Fruit fly (Drosophila melanogaster): Measurements from ENCODE around the gene CG9109.

CG9109 gene

dm6 chr2L:6047528-6048160 is 13.4 kb upstream of the CG9109 start, which contains the start of gene IPIP (continued):
- no peak for TF ChIP-seq emc (GFP tag; optimal IDR thresholded peaks at IDR 0.05)
- no peak for TF ChIP-seq pan (optimal IDR thresholded peaks at IDR 0.05)
- peak in 1 of 2 experiments; percentile 43 for TF ChIP-seq pan (GFP tag; optimal IDR thresholded peaks at IDR 0.05 in 1 of 2, IDR thresholded peaks at IDR 0.05 in 1 of 2)
- no peak for TF ChIP-seq CG8765 (GFP tag; IDR thresholded peaks at IDR 0.05)
- TF ChIP-seq lilli (GFP tag; optimal IDR thresholded peaks at IDR 0.05): peak; percentile 34
- TF ChIP-seq YL-1 (GFP tag; optimal IDR thresholded peaks at IDR 0.05): peak; percentile 88
- no peak for TF ChIP-seq CG3726 (GFP tag; IDR thresholded peaks at IDR 0.05)
- TF ChIP-seq TFAM (GFP tag; optimal IDR thresholded peaks at IDR 0.05): no peak
- peak; percentile 34 for TF ChIP-seq HLH54F (GFP tag; optimal IDR thresholded peaks at IDR 0.05)
- no peak for TF ChIP-seq CG10462 (GFP tag; optimal IDR thresholded peaks at IDR 0.05)
- no peak for TF ChIP-seq Hey (tag; optimal IDR thresholded peaks at IDR 0.05)
- no peak for TF ChIP-seq corto (GFP tag; optimal IDR thresholded peaks at IDR 0.05)
- peak; percentile 48; the same call in 2 of the 3 replicates for TF ChIP-seq row (GFP tag; IDR thresholded peaks at IDR 0.05)
- 0 out of 2 replicates have a peak, but pooled peaks have one; percentile 9 for TF ChIP-seq stc (GFP tag; IDR thresholded peaks at IDR 0.05)
- TF ChIP-seq mam (GFP tag; optimal IDR thresholded peaks at IDR 0.05): peak; percentile 52
- TF ChIP-seq E2f2 (GFP tag; IDR thresholded peaks at IDR 0.05): peak; percentile 39; the same call in 1 of the 2 replicates
- no peak for TF ChIP-seq slou (GFP tag; optimal IDR thresholded peaks at IDR 0.05)
- no peak for TF ChIP-seq Usf (GFP tag; optimal IDR thresholded peaks at IDR 0.05)
- peak; percentile 26; the same call in 1 of the 2 replicates for TF ChIP-seq CG14441 (GFP tag; IDR thresholded peaks at IDR 0.05)
- no peak for TF ChIP-seq hkb (optimal IDR thresholded peaks at IDR 0.05)
- TF ChIP-seq hkb (GFP tag; IDR thresholded peaks at IDR 0.05): peak; percentile 34; the same call in 1 of the 2 replicates
- no peak for TF ChIP-seq gsb (GFP tag; IDR thresholded peaks at IDR 0.05)
- TF ChIP-seq CG2199 (GFP tag; IDR thresholded peaks at IDR 0.05): peak; percentile 56; the same call in 1 of the 3 replicates
- TF ChIP-seq PHDP (tag; optimal IDR thresholded peaks at IDR 0.05): no peak
- peak; percentile 75 for TF ChIP-seq mld (GFP tag; IDR thresholded peaks at IDR 0.05; ENCODE audit: partially characterized antibody)
- 0 out of 2 replicates have a peak, but pooled peaks have one; percentile 43 for TF ChIP-seq CG1024 (GFP tag; IDR thresholded peaks at IDR 0.05)
- peak; percentile 15 for TF ChIP-seq CG18599 (GFP tag; optimal IDR thresholded peaks at IDR 0.05)
- peak; percentile 40 for TF ChIP-seq dm (GFP tag; optimal IDR thresholded peaks at IDR 0.05)
- TF ChIP-seq CG10959 (GFP tag; IDR thresholded peaks at IDR 0.05): no peak; the same call in 1 of the 2 replicates
- TF ChIP-seq Side (GFP tag; optimal IDR thresholded peaks at IDR 0.05): no peak
- TF ChIP-seq CG34422 (GFP tag; IDR thresholded peaks at IDR 0.05): peak; percentile 67; the same call in 1 of the 3 replicates
- TF ChIP-seq zfh2 (GFP tag; optimal IDR thresholded peaks at IDR 0.05): peak; percentile 9
- peak; percentile 49; the same call in 1 of the 2 replicates for TF ChIP-seq lmd (GFP tag; IDR thresholded peaks at IDR 0.05)
- TF ChIP-seq inv (GFP tag; IDR thresholded peaks at IDR 0.05; ENCODE audit: partially characterized antibody): peak; percentile 83
- peak; percentile 13 for TF ChIP-seq CTCF (GFP tag; optimal IDR thresholded peaks at IDR 0.05)
- TF ChIP-seq gsb-n (tag; optimal IDR thresholded peaks at IDR 0.05): no peak
- TF ChIP-seq MTF-1 (GFP tag; optimal IDR thresholded peaks at IDR 0.05; ENCODE audit: borderline replicate concordance): peak; percentile 29
- TF ChIP-seq Ptx1 (GFP tag; IDR thresholded peaks at IDR 0.05): peak; percentile 47
- peak; percentile 81 for TF ChIP-seq unc-4 (GFP tag; IDR thresholded peaks at IDR 0.05; ENCODE audit: partially characterized antibody)
- no peak for TF ChIP-seq CG10147 (GFP tag; optimal IDR thresholded peaks at IDR 0.05)
- TF ChIP-seq Mrtf (GFP tag; IDR thresholded peaks at IDR 0.05): peak; percentile 22; the same call in 1 of the 3 replicates
- TF ChIP-seq dysf (GFP tag; IDR thresholded peaks at IDR 0.05): 0 out of 3 replicates have a peak, but pooled peaks have one; percentile 1
- TF ChIP-seq HLH4C (GFP tag; IDR thresholded peaks at IDR 0.05; ENCODE audit: partially characterized antibody): peak; percentile 74
- TF ChIP-seq CG4360 (GFP tag; IDR thresholded peaks at IDR 0.05): no peak
- TF ChIP-seq ash1 (GFP tag; optimal IDR thresholded peaks at IDR 0.05): no peak
- TF ChIP-seq CG14667 (GFP tag; IDR thresholded peaks at IDR 0.05): peak; percentile 18; the same call in 1 of the 2 replicates
- TF ChIP-seq ssp (GFP tag; IDR thresholded peaks at IDR 0.05): no peak
- peak; percentile 25 for TF ChIP-seq sens (GFP tag)
- no peak for TF ChIP-seq shn (GFP tag; optimal IDR thresholded peaks at IDR 0.05)
- no peak for TF ChIP-seq CG9609 (GFP tag; optimal IDR thresholded peaks at IDR 0.05)
- 0 out of 3 replicates have a peak, but pooled peaks have one; percentile 3 for TF ChIP-seq sr (GFP tag; IDR thresholded peaks at IDR 0.05)
